Fruit fly (Drosophila melanogaster) whole organism, wandering third instar larva: ENCODE data around the gene CG12994.

Experiments
- Abd-B ChIP-seq: fragments of >200 bp; optimal IDR thresholded peaks from 2 replicates; lab custom pipeline; 2017; ENCODE audit warnings: missing biosample characterization, missing genetic modification characterization
- HLH106 ChIP-seq: fragments of 200-800 bp; optimal IDR thresholded peaks from 3 replicates; lab custom pipeline; 2019; ENCODE audit warnings: missing biosample characterization, mild to moderate bottlenecking, missing genetic modification characterization, moderate library complexity
- Jra ChIP-seq: sonication (Bioruptor generic); optimal IDR thresholded peaks from 2 replicates; lab custom pipeline; 2016; ENCODE audit warnings: missing biosample characterization, missing genetic modification characterization
- Mio ChIP-seq: sonication (Bioruptor generic); optimal IDR thresholded peaks from 2 replicates; lab custom pipeline; 2016; ENCODE audit warnings: missing biosample characterization, missing genetic modification characterization
- Myc ChIP-seq: fragments of >200 bp; optimal IDR thresholded peaks from 2 replicates; lab custom pipeline; 2017
- Rel ChIP-seq, 2 experiments: fragments of 200-800 bp; sonication (Bioruptor generic) in 1 of 2; optimal IDR thresholded peaks; 2 replicates in 1 of 2; 3 replicates in 1 of 2; lab custom pipeline; 2016 to 2019; ENCODE audit warnings: mild to moderate bottlenecking in 2 of 2, missing biosample characterization in 2 of 2, missing genetic modification characterization in 2 of 2, moderate library complexity in 1 of 2
- dsf ChIP-seq: sonication (Bioruptor generic); optimal IDR thresholded peaks from 2 replicates; lab custom pipeline; 2016; ENCODE audit warnings: missing biosample characterization, missing genetic modification characterization, borderline replicate concordance
- fru ChIP-seq: fragments of 200-800 bp; sonication (Bioruptor generic); optimal IDR thresholded peaks from 3 replicates; lab custom pipeline; 2016; ENCODE audit warnings: missing biosample characterization, mild to moderate bottlenecking, missing genetic modification characterization
- lola ChIP-seq: fragments of >200 bp; optimal IDR thresholded peaks from 2 replicates; lab custom pipeline; 2017; ENCODE audit warnings: missing biosample characterization, missing genetic modification characterization
- pan ChIP-seq: fragments of >200 bp; optimal IDR thresholded peaks from 2 replicates; lab custom pipeline; 2017
- woc ChIP-seq: sonication (Bioruptor generic); optimal IDR thresholded peaks from 2 replicates; lab custom pipeline; 2016; ENCODE audit warnings: missing biosample characterization, mild to moderate bottlenecking, missing genetic modification characterization

DNA sequence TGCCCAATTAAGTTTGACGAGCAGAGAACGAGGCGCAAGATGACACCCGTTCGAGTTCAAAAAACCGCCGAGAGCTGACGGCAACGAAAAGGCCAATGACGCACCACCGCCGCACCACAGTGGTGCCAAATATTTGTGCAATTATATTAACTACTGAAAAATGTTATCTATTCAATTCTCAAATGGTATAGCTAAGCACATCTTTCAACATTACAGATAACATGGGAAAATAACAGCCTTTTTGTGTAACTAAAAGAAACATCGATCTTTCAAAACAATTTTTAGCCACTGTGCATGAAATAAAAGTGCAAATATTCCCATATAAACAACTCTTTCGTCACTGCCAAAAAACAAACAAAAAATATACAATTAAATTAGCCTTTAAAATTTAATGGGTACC lies 46.1 kb upstream of the CG12994 start:
- peak; percentile 79 for TF ChIP-seq Jra (GFP tag; lab: Kevin White, UChicago)
- no peak for TF ChIP-seq pan
- no peak for TF ChIP-seq dsf (GFP tag; lab: Kevin White, UChicago)
- TF ChIP-seq Mio (GFP tag; lab: Kevin White, UChicago): peak; percentile 5
- no peak for TF ChIP-seq lola (GFP tag; lab: Kevin White, UChicago)
- no peak for TF ChIP-seq Myc (lab: Kevin White, UChicago)
- TF ChIP-seq HLH106 (tag; lab: Kevin White, UChicago): peak; percentile 84
- peak; percentile 88 for TF ChIP-seq fru (GFP tag; lab: Kevin White, UChicago)
- peak; percentile 73 for TF ChIP-seq woc (GFP tag; lab: Kevin White, UChicago)
- TF ChIP-seq Rel (GFP tag; optimal IDR thresholded peaks at IDR 0.05; lab: Kevin White, UChicago): no peak
- peak; percentile 42 for TF ChIP-seq Rel (tag; optimal IDR thresholded peaks at IDR 0.05; lab: Kevin White, UChicago)
- no peak for TF ChIP-seq Abd-B (GFP tag; lab: Kevin White, UChicago)
